Worm (Caenorhabditis elegans) whole organism, young adult: ENCODE measurements around the gene Y54G2A.40.

Experiments
- B0035.1 ChIP-seq: sonication (generic microtip); optimal IDR thresholded peaks from 2 replicates; lab custom pipeline; 2016; ENCODE audit warnings: missing genetic modification characterization, mild to moderate bottlenecking, missing compliant biosample characterization, missing genotype, missing genetic modification reagents
- F22D6.2 ChIP-seq: sonication (generic microtip); optimal IDR thresholded peaks from 2 replicates; lab custom pipeline; 2016; ENCODE audit warnings: mild to moderate bottlenecking, missing genetic modification characterization, missing compliant biosample characterization
- F57C9.4 ChIP-seq: sonication (generic microtip); optimal IDR thresholded peaks from 2 replicates; lab custom pipeline; 2017; ENCODE audit warnings: mild to moderate bottlenecking, missing genetic modification characterization, missing compliant biosample characterization
- K12H6.12 ChIP-seq: fragments of 200-800 bp; sonication (Bioruptor generic); optimal IDR thresholded peaks from 2 replicates; lab custom pipeline; 2018; ENCODE audit warnings: mild to moderate bottlenecking, missing genetic modification characterization, missing compliant biosample characterization
- T07F8.4 ChIP-seq: sonication (generic microtip); optimal IDR thresholded peaks from 2 replicates; lab custom pipeline; 2016; ENCODE audit warnings: mild to moderate bottlenecking, missing genetic modification characterization, moderate library complexity, missing compliant biosample characterization
- Y79H2A.3 ChIP-seq: fragments of 200-800 bp; sonication (Bioruptor generic); conservative IDR thresholded peaks from 2 replicates; pipeline ENCODE4 v1.3.6; 2022; ENCODE audit warnings: missing genetic modification reagents, missing genetic modification characterization, missing compliant biosample characterization
- aptf-3 ChIP-seq: fragments of 200-800 bp; sonication (Bioruptor generic); IDR thresholded peaks from 2 replicates; pipeline ENCODE4 v1.3.6; 2022; ENCODE audit warnings: missing genetic modification characterization, missing compliant biosample characterization
- athp-1 ChIP-seq: sonication (generic microtip); optimal IDR thresholded peaks from 2 replicates; lab custom pipeline; 2017; ENCODE audit warnings: mild to moderate bottlenecking, missing genetic modification characterization, missing compliant biosample characterization
- attf-6 ChIP-seq: fragments of 200-800 bp; sonication (Bioruptor generic); IDR thresholded peaks from 2 replicates; pipeline ENCODE4 v1.3.6; 2022; ENCODE audit warnings: missing genetic modification reagents, missing genetic modification characterization, missing compliant biosample characterization
- bed-1 ChIP-seq: fragments of 200-800 bp; sonication (Bioruptor generic); IDR thresholded peaks from 2 replicates; pipeline ENCODE4 v1.3.6; 2022; ENCODE audit warnings: missing genetic modification reagents, missing genetic modification characterization, missing compliant biosample characterization
- bed-2 ChIP-seq: fragments of 200-800 bp; sonication (Bioruptor generic); IDR thresholded peaks from 2 replicates; pipeline ENCODE4 v1.3.6; 2022; ENCODE audit warnings: missing genetic modification reagents, missing genetic modification characterization, missing compliant biosample characterization
- ccch-3 ChIP-seq: fragments of 200-800 bp; sonication (Bioruptor generic); optimal IDR thresholded peaks from 2 replicates; lab custom pipeline; 2018; ENCODE audit warnings: mild to moderate bottlenecking, missing genetic modification characterization, missing compliant biosample characterization
- cebp-2 ChIP-seq: fragments of 200-800 bp; sonication (Bioruptor generic); IDR thresholded peaks from 2 replicates; pipeline ENCODE4 v1.3.6; 2022; ENCODE audit warnings: missing genetic modification characterization, missing compliant biosample characterization
- dox-1 ChIP-seq: fragments of 200-800 bp; sonication (Bioruptor generic); IDR thresholded peaks from 2 replicates; pipeline ENCODE4 v1.3.6; 2022; ENCODE audit warnings: missing genetic modification reagents, missing genetic modification characterization, missing compliant biosample characterization
- dpff-1 ChIP-seq: sonication (generic microtip); optimal IDR thresholded peaks from 2 replicates; lab custom pipeline; 2017; ENCODE audit warnings: mild to moderate bottlenecking, missing genetic modification characterization, missing compliant biosample characterization
- egl-44 ChIP-seq: fragments of 200-800 bp; sonication (Bioruptor generic); IDR thresholded peaks from 2 replicates; pipeline ENCODE4 v1.3.6; 2022; ENCODE audit warnings: missing genetic modification reagents, missing genetic modification characterization, missing compliant biosample characterization
- egrh-3 ChIP-seq: fragments of 200-800 bp; sonication (Bioruptor generic); IDR thresholded peaks from 2 replicates; pipeline ENCODE4 v1.3.6; 2022; ENCODE audit warnings: missing genetic modification reagents, missing genetic modification characterization, missing compliant biosample characterization
- ets-4 ChIP-seq: fragments of 200-800 bp; sonication (Bioruptor generic); optimal IDR thresholded peaks from 2 replicates; lab custom pipeline; 2018; ENCODE audit warnings: mild to moderate bottlenecking, missing genetic modification characterization, missing compliant biosample characterization
- fkh-3 ChIP-seq: sonication (generic microtip); optimal IDR thresholded peaks from 2 replicates; lab custom pipeline; 2016; ENCODE audit warnings: mild to moderate bottlenecking, missing genetic modification characterization, missing compliant biosample characterization
- hsf-1 ChIP-seq: fragments of 200-800 bp; sonication (Bioruptor generic); IDR thresholded peaks from 2 replicates; pipeline ENCODE4 v1.3.6; 2022; ENCODE audit warnings: missing genetic modification reagents, missing genetic modification characterization, missing compliant biosample characterization
- lag-1 ChIP-seq: fragments of 200-800 bp; sonication (Bioruptor generic); IDR thresholded peaks from 2 replicates; pipeline ENCODE4 v1.3.6; 2022; ENCODE audit warnings: missing genetic modification reagents, missing genetic modification characterization, missing compliant biosample characterization
- lin-35 ChIP-seq, 3 experiments: fragments of 150-350 bp in 2 of 3; sonication (generic microtip) in 1 of 3; optimal IDR thresholded peaks; 2 replicates each; lab custom pipeline; 2014 to 2018; ENCODE audit warnings: missing biosample characterization in 3 of 3, missing genetic modification characterization in 3 of 3, missing genetic modification reagents in 3 of 3
- lin-40 ChIP-seq: sonication (generic microtip); optimal IDR thresholded peaks from 2 replicates; lab custom pipeline; 2016; ENCODE audit warnings: missing genetic modification characterization, mild to moderate bottlenecking, missing compliant biosample characterization, missing genotype, missing genetic modification reagents
- lin-54 ChIP-seq: fragments of 200-800 bp; sonication (Bioruptor generic); optimal IDR thresholded peaks from 2 replicates; lab custom pipeline; 2018; ENCODE audit warnings: mild to moderate bottlenecking, missing genetic modification characterization, missing compliant biosample characterization
- madf-3 ChIP-seq: fragments of 200-800 bp; sonication (Bioruptor generic); IDR thresholded peaks from 2 replicates; pipeline ENCODE4 v1.3.6; 2022; ENCODE audit warnings: missing genetic modification reagents, missing genetic modification characterization, missing compliant biosample characterization
- mel-28 ChIP-seq: sonication (generic microtip); optimal IDR thresholded peaks from 2 replicates; lab custom pipeline; 2016; ENCODE audit warnings: borderline replicate concordance, mild to moderate bottlenecking, missing genetic modification characterization, missing compliant biosample characterization
- nfya-1 ChIP-seq: sonication (generic microtip); optimal IDR thresholded peaks from 2 replicates; lab custom pipeline; 2017; ENCODE audit warnings: antibody characterized with exemption, missing compliant biosample characterization, missing genetic modification characterization, borderline replicate concordance; ENCODE audit not compliant: insufficient read depth
- nfya-2 ChIP-seq: fragments of 200-800 bp; sonication (Bioruptor generic); IDR thresholded peaks from 2 replicates; pipeline ENCODE4 v1.3.6; 2022; ENCODE audit warnings: missing genetic modification reagents, missing genetic modification characterization, missing compliant biosample characterization
- nfyb-1 ChIP-seq: fragments of 200-800 bp; sonication (Bioruptor generic); IDR thresholded peaks from 2 replicates; pipeline ENCODE4 v1.3.6; 2022; ENCODE audit warnings: missing genetic modification reagents, missing genetic modification characterization, missing compliant biosample characterization
- nhr-27 ChIP-seq: fragments of 200-800 bp; sonication (Bioruptor generic); optimal IDR thresholded peaks from 2 replicates; lab custom pipeline; 2018; ENCODE audit warnings: mild to moderate bottlenecking, missing genetic modification characterization, moderate library complexity, missing compliant biosample characterization
- pbrm-1 ChIP-seq: fragments of 200-800 bp; sonication (Bioruptor generic); IDR thresholded peaks from 2 replicates; pipeline ENCODE4 v1.3.6; 2022; ENCODE audit warnings: missing genetic modification reagents, missing genetic modification characterization, missing compliant biosample characterization
- rcor-1 ChIP-seq: fragments of 200-800 bp; sonication (Bioruptor generic); IDR thresholded peaks from 2 replicates; pipeline ENCODE4 v1.3.6; 2022; ENCODE audit warnings: missing genetic modification reagents, missing genetic modification characterization, missing compliant biosample characterization
- sdz-38 ChIP-seq: sonication (generic microtip); optimal IDR thresholded peaks from 2 replicates; lab custom pipeline; 2016; ENCODE audit warnings: missing genotype, missing genetic modification characterization, missing compliant biosample characterization
- sptf-2 ChIP-seq: fragments of 200-800 bp; sonication (Bioruptor generic); optimal IDR thresholded peaks from 2 replicates; lab custom pipeline; 2018; ENCODE audit warnings: mild to moderate bottlenecking, missing genetic modification characterization, missing compliant biosample characterization
- tlf-1 ChIP-seq: fragments of 200-800 bp; sonication (Bioruptor generic); optimal IDR thresholded peaks from 2 replicates; lab custom pipeline; 2018; ENCODE audit warnings: mild to moderate bottlenecking, missing genetic modification characterization, missing compliant biosample characterization
- zim-3 ChIP-seq: sonication (generic microtip); optimal IDR thresholded peaks from 2 replicates; lab custom pipeline; 2017; ENCODE audit warnings: mild to moderate bottlenecking, missing genetic modification characterization, moderate library complexity, missing compliant biosample characterization
- ztf-18 ChIP-seq: sonication (generic microtip); optimal IDR thresholded peaks from 2 replicates; lab custom pipeline; 2016; ENCODE audit warnings: missing genotype, mild to moderate bottlenecking, missing genetic modification characterization, missing compliant biosample characterization
- ztf-25 ChIP-seq: fragments of 200-800 bp; sonication (Bioruptor generic); IDR thresholded peaks from 2 replicates; pipeline ENCODE4 v1.3.6; 2022; ENCODE audit warnings: missing genetic modification reagents, missing genetic modification characterization, missing compliant biosample characterization
- ztf-6 ChIP-seq: fragments of 200-800 bp; sonication (Bioruptor generic); IDR thresholded peaks from 2 replicates; pipeline ENCODE4 v1.3.6; 2022; ENCODE audit warnings: missing genetic modification reagents, missing genetic modification characterization, missing compliant biosample characterization

The Y54G2A.40 gene

DNA sequence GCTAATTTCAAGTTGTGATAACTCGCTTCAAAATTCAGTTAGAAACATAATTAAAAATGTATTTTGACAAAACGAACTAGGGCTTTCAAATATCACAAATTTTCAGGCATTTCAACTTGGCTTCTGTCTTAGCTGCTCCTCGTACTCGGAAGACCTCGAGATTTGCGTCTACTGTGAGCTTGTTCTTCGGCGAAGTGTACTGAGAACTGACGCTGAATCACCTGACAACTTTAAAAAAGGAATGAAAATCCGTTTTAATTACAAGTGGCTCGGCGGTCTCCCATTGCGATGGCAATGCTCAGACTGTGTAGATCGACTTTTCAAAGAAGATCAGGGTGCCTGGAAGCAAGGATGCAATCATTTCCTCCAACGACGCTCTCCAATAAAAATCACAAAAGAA lies 4.3 kb downstream of the Y54G2A.40 start, which contains the start of gene clec-85:
Gene clec-85 (plus strand): TSS at position 301 of the 400 bp plus-strand sequence.
- TF ChIP-seq ccch-3 = no peak
- no peak for TF ChIP-seq B0035.1
- TF ChIP-seq rcor-1 (GFP tag; lab: Robert Waterston, UW) = no peak
- no peak for TF ChIP-seq ets-4
- TF ChIP-seq lag-1 (GFP tag; lab: Robert Waterston, UW) = no peak
- no peak for TF ChIP-seq sptf-2 (GFP tag; lab: Kevin White, UChicago)
- no peak for TF ChIP-seq F57C9.4 (tag; lab: Kevin White, UChicago)
- no peak for TF ChIP-seq ztf-18 (tag; lab: Kevin White, UChicago)
- no peak for TF ChIP-seq zim-3
- no peak for TF ChIP-seq mel-28 (tag; lab: Kevin White, UChicago)
- TF ChIP-seq Y79H2A.3 (GFP tag; lab: Robert Waterston, UW) = no peak
- no peak for TF ChIP-seq hsf-1
- no peak for TF ChIP-seq nfya-1 (tag; lab: Kevin White, UChicago)
- TF ChIP-seq sdz-38 (tag; lab: Kevin White, UChicago) = no peak

DNA sequence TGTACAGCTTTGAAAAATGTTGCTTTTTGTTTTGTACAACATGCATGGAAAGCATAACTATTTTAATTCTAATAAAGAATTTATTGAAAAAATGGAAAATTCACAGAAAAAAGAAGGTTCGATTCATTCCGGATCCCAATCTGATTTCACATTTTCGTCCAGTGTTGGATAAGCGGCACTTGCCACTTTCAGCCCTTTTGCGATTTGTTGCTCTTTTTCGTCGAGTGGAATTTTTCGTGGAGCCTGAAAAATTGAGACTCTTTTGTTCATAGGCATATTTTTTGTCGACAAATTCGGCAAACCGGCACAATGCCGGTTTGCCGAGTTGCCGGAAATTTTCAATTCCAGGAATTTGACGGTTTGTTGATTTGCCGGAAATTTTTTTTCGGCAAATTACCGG lies 5.3 kb downstream of the Y54G2A.40 start:
- TF ChIP-seq fkh-3 = no peak
- TF ChIP-seq lin-35 (GFP tag; optimal IDR thresholded peaks at IDR 0.05; lab: Kevin White, UChicago) = no peak
- no peak for TF ChIP-seq nfya-2 (GFP tag; lab: Robert Waterston, UW)
- no peak for TF ChIP-seq ztf-25 (GFP tag; lab: Robert Waterston, UW)
- no peak for TF ChIP-seq nfyb-1 (GFP tag; lab: Robert Waterston, UW)
- TF ChIP-seq dpff-1 (tag; lab: Kevin White, UChicago) = no peak
- TF ChIP-seq bed-2 = no peak
- no peak for TF ChIP-seq nhr-27
- no peak for TF ChIP-seq pbrm-1 (GFP tag; lab: Robert Waterston, UW)
- TF ChIP-seq lin-54 (GFP tag; lab: Kevin White, UChicago) = no peak
- TF ChIP-seq cebp-2 = no peak
- no peak for TF ChIP-seq bed-1 (GFP tag; lab: Robert Waterston, UW)
- no peak for TF ChIP-seq T07F8.4
- TF ChIP-seq lin-40 = no peak
- no peak for TF ChIP-seq lag-1 (GFP tag; lab: Robert Waterston, UW)
- no peak for TF ChIP-seq attf-6 (GFP tag; lab: Robert Waterston, UW)
- no peak for TF ChIP-seq B0035.1
- no peak for TF ChIP-seq aptf-3 (GFP tag; lab: Robert Waterston, UW)
- TF ChIP-seq madf-3 (GFP tag; lab: Robert Waterston, UW) = no peak
- TF ChIP-seq egrh-3 = no peak
- TF ChIP-seq, all 124 proteins: peak for 0

DNA sequence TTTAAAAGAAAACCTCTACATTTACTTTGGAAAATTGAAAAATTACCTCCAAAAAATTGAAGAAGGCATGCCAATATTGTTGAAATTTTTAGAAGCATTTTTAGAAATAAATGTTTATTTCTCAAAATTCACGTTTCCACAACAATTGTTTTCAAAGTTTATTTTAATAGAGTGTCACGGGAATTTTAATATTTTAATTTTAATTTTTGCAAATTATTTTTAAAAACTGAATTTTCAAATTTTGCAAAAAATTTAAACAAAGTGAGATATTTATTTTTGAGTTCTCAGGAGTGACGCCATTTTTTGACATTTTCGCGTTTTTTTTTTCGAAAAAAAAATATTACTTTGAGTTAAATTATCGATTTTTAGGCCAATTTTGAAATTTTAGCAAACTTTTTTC lies 6.9 kb downstream of the Y54G2A.40 start, which contains the start of gene Y54G2A.49:
Gene Y54G2A.49 (minus strand): TSS at position 101 of the 400 bp plus-strand sequence.
- TF ChIP-seq egl-44 (GFP tag; lab: Robert Waterston, UW) = no peak
- TF ChIP-seq K12H6.12 (tag; lab: Kevin White, UChicago) = no peak
- TF ChIP-seq F22D6.2 = no peak
- TF ChIP-seq fkh-3 = no peak
- TF ChIP-seq ets-4 = no peak
- TF ChIP-seq athp-1 (tag; lab: Kevin White, UChicago) = no peak
- no peak for TF ChIP-seq dox-1 (GFP tag; lab: Robert Waterston, UW)
- no peak for TF ChIP-seq ztf-6
- no peak for TF ChIP-seq tlf-1 (GFP tag; lab: Kevin White, UChicago)
